1 fruit fly cellular context compared by ENCODE assay signal in the genomic region with DNA sequence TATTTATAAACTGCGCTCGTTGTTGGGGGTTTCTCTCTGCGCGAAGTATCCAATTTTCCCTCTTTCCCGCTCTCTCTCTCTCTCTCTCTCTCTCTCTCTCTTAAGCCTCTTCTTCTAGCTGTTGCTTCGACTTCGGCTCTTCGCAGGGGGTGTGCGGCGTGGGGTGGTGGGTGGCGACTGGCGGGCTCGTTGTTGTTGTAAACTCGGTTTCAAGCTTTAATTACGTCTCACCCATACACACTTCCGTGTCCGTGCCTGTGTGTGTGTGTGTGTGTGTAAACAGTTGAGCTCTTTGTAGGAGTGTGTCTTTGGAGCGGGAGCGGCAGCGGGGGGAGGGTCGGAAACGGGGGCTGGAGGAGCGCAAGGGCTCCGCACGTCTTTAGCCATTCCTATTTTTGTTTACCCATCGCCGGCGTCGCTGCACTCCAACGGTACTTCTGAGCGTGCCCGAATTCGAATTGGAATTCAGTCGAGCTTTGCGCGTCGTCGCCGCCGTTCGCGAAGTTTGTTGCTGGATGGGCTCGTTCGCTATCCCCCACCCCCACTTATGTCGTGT.
TF ChIP-seq lines count a peak whose summit lies in the region.

No protein-coding gene starts in this region.

TF ChIP-seq in whole organism, embryonic, 481 proteins besides CTCF, POLR2A, EP300 and RAD21 (continued from another document):
- TF ChIP-seq Adf1 (GFP tag; IDR thresholded peaks at IDR 0.05; lab: Robert Waterston, UW), result peak; percentile 51
- peak; percentile 73 for TF ChIP-seq scrt (GFP tag; optimal IDR thresholded peaks at IDR 0.05; lab: Kevin White, UChicago)
- peak; percentile 43 for TF ChIP-seq CG1832 (GFP tag; optimal IDR thresholded peaks at IDR 0.05; lab: Kevin White, UChicago)
- TF ChIP-seq cg (GFP tag; optimal IDR thresholded peaks at IDR 0.05; lab: Kevin White, UChicago), result peak; percentile 78
- peak; percentile 38; the same call in 1 of the 3 replicates for TF ChIP-seq Aef1 (GFP tag; IDR thresholded peaks at IDR 0.05; lab: Robert Waterston, UW)
- peak; percentile 73 for TF ChIP-seq CG17385 (GFP tag; optimal IDR thresholded peaks at IDR 0.05; lab: Kevin White, UChicago)
- TF ChIP-seq crol (GFP tag; IDR thresholded peaks at IDR 0.05; lab: Robert Waterston, UW), result peak; percentile 95
- TF ChIP-seq Sin3A (optimal IDR thresholded peaks at IDR 0.05; lab: Kevin White, UChicago), result no peak
- TF ChIP-seq sug (tag; optimal IDR thresholded peaks at IDR 0.05; lab: Kevin White, UChicago), result peak; percentile 86
- peak; percentile 52 for TF ChIP-seq kni (GFP tag; optimal IDR thresholded peaks at IDR 0.05; lab: Kevin White, UChicago)
- peak; percentile 81 to 86 for TF ChIP-seq Trl (optimal IDR thresholded peaks at IDR 0.05; lab: Kevin White, UChicago)
- TF ChIP-seq Trl (GFP tag; optimal IDR thresholded peaks at IDR 0.05; lab: Kevin White, UChicago), result no peak
- TF ChIP-seq CG6254 (GFP tag; optimal IDR thresholded peaks at IDR 0.05; lab: Kevin White, UChicago), result peak; percentile 3
- no peak for TF ChIP-seq Hsf (GFP tag; optimal IDR thresholded peaks at IDR 0.05; lab: Kevin White, UChicago)
- peak; percentile 58 for TF ChIP-seq ci (GFP tag; IDR thresholded peaks at IDR 0.05; lab: Robert Waterston, UW)
- peak; percentile 65 for TF ChIP-seq CG10543 (GFP tag; optimal IDR thresholded peaks at IDR 0.05; lab: Kevin White, UChicago)
- peak; percentile 48 for TF ChIP-seq nom (GFP tag; optimal IDR thresholded peaks at IDR 0.05; lab: Kevin White, UChicago)
